Worm (Caenorhabditis elegans) whole organism, L4/young adult: ENCODE results near the gene srh-222.

Experiments
- W03F9.2 ChIP-seq: fragments of 150-350 bp; optimal IDR thresholded peaks from 2 replicates; lab custom pipeline; 2014; ENCODE audit warnings: missing biosample characterization, missing genetic modification characterization
- dao-5 ChIP-seq: sonication (generic microtip); optimal IDR thresholded peaks from 2 replicates; lab custom pipeline; 2016; ENCODE audit warnings: missing genotype, missing genetic modification characterization, moderate library complexity, missing compliant biosample characterization
- him-1 ChIP-seq: sonication (generic microtip); optimal IDR thresholded peaks from 2 replicates; lab custom pipeline; 2016; ENCODE audit warnings: missing genotype, missing genetic modification reagents, missing genetic modification characterization, missing compliant biosample characterization

The srh-222 gene

DNA sequence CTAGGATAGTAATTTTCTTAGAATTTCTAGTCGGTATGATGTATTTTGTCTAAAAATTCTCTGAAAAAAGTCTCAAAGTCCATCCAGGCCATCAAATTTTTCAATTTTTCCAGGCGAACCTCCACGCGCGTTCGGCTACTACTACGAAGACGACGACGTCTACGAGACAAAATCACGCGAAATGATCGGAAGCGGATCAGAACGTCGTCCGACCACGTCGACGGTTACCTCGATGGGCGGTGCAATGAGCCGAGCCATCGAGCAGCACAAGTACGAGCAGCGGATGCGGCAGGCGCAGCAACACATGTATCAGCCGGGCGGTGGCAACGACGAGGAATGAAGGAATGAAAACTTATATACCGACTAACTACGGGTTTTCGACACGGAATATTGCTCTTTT, 34.0 kb downstream of the srh-222 start:
- TF ChIP-seq dao-5 (tag; lab: Kevin White, UChicago), result no peak
- TF ChIP-seq him-1, result no peak
- no peak for TF ChIP-seq W03F9.2 (tag; lab: Kevin White, UChicago)

DNA sequence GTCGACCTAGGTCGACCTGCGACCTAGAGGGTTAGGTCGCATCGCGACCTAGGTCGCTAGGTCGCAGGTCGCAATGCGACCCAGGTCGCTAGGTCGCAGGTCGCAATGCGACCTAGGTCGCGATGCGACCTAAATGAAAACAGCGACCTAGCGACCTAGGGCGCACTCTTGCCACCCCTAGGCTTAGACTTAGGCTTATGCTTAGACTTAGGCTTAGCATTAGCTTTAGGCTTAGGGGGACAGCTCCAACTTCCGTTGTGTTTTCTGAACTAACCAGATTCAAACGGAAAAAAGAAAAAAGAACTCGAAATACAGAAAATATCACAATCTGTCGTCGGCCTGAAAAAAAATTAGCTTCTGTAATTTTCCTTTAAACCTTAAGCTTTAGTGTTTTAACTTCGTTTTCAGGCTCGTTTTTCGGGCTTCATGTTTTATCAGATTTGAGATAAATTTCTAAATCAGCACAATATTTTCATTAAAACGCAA, 34.8 kb downstream of the srh-222 start:
- no peak for TF ChIP-seq W03F9.2 (tag; lab: Kevin White, UChicago)
- TF ChIP-seq him-1, result no peak
- no peak for TF ChIP-seq dao-5 (tag; lab: Kevin White, UChicago)

DNA sequence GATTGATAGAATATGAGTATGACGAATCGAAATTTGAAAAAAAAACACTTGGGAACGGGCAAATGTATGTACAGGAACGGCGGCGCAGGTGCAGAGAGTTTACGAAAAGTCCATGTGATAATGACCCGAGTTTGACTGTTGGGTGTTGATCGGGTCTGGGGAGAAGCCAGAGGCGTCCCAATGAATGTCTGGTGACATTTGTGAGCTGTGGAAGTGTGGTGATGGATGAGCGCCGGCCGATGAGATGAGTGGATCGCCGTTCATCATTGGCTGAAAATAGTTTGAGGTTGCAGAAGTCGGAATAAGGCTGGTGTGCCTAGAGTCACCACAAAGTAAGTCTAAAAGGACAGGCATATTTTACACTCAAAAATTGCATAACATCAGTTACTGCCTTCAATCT, 36.0 kb downstream of the srh-222 start:
- TF ChIP-seq W03F9.2 (tag; lab: Kevin White, UChicago), result no peak

DNA sequence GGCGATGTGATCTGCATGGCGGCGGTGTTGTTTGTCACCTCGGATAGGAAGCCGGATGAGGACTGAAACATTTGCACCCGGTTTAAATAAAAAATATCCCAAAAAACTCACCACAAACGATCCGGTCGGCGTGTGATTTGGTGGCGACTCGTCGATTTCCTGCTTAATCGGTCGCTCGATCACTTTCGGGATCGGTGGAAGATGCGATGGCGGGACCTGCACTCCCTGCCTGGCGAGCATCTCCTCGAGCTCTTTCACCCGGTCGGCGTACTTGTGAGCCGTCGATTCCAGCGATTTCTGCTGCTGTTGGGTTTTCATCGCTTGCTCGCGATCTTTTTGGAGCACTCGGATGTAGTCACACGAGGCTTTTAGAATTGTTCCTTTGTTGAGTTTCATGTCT, 37.1 kb downstream of the srh-222 start:
- TF ChIP-seq him-1 (no peak), dao-5 (tag; lab: Kevin White, UChicago) (no peak), W03F9.2 (tag; lab: Kevin White, UChicago) (no peak)

DNA sequence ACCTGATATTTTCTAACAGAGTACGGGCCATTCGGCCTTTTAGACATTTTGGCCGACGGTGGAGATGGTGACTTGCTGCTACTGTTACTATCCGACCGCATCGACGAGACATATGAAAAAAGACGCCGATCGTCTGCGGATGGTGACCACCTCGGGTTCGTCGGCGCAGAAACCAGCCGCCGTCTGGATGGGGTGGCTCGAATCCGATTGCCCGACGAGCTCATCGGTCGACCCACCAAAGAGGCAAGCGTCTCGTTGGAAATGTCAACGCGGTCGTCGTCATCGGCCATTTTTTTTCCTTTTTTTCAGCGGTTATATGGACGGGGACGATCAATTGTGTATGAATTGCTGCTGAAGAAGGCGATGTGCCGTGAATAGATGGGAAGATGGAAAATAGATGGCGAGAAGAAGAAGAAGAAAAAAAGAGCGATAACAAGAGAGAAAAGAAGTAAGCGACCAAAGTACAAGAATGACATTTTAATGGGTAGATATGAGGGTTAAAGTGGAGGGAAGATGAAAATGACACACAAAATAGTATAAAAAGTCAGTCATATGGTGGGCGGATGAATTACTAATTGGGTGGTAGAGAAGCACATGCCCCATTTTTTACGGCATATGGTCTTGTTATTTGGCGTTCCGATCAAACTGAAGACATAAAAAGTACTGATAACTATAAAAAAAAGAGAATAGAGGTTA, 39.2 kb downstream of the srh-222 start:
- TF ChIP-seq him-1 (no peak), dao-5 (tag; lab: Kevin White, UChicago) (no peak), W03F9.2 (tag; lab: Kevin White, UChicago) (no peak)

DNA sequence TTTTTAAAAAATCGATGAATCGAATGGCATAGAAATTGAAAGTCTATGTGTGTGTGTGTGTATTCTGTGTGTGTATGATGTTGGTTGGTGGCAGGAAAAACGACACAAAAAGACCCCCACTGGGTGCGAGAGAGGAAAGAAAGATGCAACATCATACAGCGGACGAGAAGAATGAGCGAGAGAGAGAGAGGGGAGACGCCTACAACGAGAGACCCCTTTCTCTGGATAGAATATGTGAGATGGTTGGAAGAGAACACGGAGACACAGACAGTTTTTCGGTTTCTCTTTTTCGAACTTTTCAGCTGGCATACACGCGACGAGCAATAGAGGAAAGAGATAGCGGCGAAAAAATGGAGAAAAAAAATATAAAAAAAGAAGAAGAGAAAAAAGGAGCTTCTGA, 40.2 kb downstream of the srh-222 start:
- TF ChIP-seq him-1 (peak; percentile 81), W03F9.2 (tag; lab: Kevin White, UChicago) (no peak)

DNA sequence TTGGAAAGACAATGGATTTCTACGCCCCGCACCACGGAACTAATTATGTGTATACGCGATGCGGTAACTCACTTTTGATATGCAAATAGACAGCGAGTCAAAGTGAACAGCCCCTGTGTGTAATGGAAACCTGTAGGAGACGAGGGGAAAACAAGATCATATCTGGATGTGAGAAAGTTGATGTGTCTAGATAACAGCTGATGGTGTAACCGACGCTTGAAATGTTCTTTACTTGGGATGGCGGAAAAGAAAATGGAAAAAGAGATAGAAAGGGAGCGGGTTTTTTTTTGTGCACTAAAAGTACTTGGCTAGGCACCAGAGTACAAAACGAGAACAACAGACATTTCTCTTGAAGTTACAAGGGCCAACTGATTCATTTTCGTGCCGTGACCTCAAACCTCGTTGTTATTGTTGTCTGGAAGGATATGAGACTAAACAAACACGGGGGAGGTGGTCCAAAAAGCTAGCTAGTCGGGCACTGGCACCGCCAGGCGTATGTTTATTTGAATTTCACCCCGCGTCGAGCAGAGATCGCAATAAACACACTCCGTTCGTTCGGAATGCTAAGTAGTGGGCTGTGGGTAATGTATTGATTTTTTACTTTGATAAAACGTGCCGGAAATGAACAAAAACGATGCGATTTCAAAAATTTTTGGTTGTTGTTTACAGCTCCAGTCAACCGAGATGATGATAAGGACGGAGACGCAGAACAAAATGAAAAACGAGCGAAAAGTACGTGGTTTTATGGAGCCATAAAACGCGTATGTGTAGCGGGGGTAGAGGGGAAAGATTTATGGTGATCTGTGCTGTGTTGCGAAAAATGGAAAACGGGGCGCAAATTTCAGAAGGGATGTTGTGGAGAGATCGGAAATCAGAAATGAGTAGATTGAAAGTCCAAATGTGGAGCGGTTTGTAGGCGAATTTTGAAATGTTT, 42.5 kb downstream of the srh-222 start:
- TF ChIP-seq him-1 (no peak), W03F9.2 (tag; lab: Kevin White, UChicago) (no peak), dao-5 (tag; lab: Kevin White, UChicago) (no peak)

DNA sequence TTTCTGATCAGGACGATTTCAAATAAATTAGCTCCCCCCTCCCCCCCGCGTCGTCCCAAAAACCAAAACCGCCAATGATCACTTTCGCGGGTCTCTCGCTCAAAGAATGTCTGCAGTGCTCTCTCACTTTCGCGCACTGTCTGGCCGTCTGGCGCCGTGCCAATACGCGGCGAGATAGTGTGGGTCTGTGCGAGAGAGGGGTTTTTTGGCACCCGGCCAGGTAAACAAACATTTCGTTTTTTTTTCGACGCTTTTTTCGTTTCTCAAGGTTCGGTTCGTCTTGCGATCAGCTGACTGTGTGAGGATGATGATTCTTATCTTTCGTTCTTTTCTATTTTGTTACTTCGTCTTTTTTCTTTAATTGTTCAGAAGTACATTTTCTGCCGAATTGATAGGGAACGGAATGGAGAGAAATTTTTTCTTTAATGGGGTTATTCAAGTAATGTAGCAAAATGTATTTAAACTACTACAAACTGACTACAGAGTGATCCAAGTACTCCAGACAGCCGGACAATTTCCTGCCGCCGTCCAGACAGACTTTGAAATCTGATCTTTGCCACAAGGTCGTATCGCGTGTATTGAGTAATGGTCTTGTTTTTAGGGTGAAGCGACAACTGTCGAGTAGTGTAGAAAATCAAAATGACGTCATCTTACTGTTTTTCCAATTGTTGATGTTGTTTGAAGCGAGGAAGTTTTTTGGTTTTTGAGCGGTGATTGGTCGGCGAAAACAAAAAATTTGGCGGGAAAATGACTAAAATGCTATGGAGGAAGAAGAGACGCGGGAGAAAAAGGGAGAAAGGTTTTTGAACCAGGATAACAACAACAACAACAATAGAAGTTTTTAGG, 44.8 kb downstream of the srh-222 start:
- TF ChIP-seq dao-5 (tag; lab: Kevin White, UChicago) (no peak), him-1 (no peak), W03F9.2 (tag; lab: Kevin White, UChicago) (no peak)

DNA sequence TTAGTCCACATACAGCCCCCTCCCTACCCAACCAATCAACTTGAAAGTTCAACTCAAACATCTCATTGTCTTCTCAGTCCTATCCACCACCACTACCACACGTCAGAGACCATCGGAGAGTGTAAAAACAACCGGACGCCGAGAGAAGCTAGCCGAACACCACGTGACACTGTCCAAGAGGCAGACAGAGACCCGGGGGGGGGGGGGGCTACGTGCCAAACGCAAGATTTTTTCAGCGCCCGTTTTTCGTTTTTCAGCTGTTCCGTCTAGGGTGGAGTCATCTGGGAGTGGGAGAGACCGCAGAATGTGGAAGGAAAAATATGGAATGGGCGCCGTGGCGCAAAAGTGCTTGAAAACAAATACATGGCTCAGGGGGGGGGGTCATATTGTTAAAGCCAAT, 46.3 kb downstream of the srh-222 start:
- TF ChIP-seq dao-5 (tag; lab: Kevin White, UChicago), result no peak
- peak; percentile 12 for TF ChIP-seq W03F9.2 (tag; lab: Kevin White, UChicago)
- no peak for TF ChIP-seq him-1

DNA sequence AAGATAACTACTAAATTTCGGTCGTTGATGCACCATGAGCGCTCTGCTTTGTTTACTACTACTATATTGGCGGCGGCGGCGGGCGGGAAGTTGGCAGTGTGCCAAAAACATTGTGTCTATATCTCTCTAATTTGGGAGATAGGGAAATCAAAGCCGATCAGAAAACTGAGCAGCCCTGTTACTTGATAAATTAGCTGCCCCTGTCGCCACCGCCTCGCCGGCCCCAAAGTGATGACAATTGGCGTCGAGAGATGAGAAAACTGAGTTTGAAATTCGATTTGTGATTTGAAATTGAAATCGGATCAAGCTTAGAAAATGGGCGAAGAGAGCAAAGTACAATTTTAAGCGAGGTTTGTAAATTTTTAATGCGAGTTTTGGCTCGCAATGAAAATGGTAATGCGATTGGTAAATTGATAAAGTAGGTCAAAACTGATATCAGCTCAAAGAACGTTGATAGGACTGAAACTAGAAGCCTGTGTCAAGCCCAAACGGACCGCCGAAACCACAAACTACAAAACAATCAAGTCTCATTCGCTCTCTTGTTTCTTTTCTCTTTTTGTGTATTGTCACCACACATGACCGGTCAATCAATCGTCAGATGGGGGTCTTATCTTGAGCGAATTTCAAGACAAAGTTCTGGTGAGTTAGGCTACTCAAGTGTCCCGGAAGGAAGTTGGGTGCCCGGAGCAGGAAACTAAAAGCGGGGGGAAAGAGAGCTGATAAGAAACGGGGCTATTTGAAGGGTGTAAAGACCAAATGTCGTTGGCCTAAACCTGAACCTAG, 47.7 kb downstream of the srh-222 start:
- no peak for TF ChIP-seq W03F9.2 (tag; lab: Kevin White, UChicago)
- TF ChIP-seq him-1, result no peak
- TF ChIP-seq dao-5 (tag; lab: Kevin White, UChicago), result no peak

DNA sequence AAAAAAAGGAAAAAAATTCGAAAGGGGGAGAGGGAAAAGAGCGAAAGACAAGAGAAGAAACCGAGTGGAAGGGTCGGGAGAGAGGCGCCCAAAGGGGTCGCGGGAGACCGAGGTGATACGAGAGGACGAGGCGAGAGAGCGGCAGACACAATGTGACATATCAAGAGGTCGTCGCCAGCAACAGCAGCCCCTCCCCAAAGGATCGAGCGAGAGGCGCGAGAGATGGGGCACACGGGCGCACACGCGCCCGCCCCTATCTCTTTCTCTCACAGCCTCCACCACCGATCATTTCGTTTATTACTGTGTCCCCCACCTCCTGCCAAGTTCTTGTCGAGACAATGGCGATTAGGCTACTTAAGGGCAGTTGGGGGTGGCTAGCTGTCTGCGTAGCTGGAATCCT, 48.6 kb downstream of the srh-222 start:
- TF ChIP-seq him-1, result no peak
- TF ChIP-seq W03F9.2 (tag; lab: Kevin White, UChicago), result no peak
- TF ChIP-seq dao-5 (tag; lab: Kevin White, UChicago), result no peak

DNA sequence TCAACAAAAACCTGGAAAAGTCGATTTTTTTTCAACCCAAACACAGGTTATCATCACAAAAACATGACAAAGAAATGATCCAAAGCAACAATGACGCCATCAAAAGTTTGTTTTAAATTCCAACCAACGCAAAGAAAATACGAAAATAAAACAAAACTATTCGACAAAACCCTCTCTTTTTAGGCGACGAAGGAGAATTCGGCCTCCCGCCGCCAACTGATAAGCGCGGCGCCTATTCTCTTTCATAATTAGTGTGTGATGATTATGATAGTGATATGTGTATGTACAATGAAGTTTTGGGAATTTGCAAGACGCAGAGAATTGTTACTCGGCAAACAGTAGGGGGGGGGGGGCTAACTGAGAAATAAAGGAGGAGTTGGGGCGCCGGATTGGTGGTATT, 49.7 kb downstream of the srh-222 start:
- TF ChIP-seq dao-5 (tag; lab: Kevin White, UChicago) (no peak), him-1 (no peak), W03F9.2 (tag; lab: Kevin White, UChicago) (no peak)
